Worm (Caenorhabditis elegans) whole organism, L4 larva: ENCODE measurements around the gene sre-53.

ENCODE experiments used
- D1046.2 ChIP-seq: fragments of 200-800 bp; sonication (Bioruptor generic); IDR thresholded peaks from 2 replicates; pipeline ENCODE4 v1.3.6; 2022; ENCODE audit warnings: missing genetic modification characterization, missing compliant biosample characterization
- F26F4.8 ChIP-seq: fragments of 200-800 bp; sonication (Bioruptor generic); conservative IDR thresholded peaks from 2 replicates; pipeline ENCODE4 v1.3.6; 2022; ENCODE audit warnings: missing genetic modification characterization, missing compliant biosample characterization
- R02D3.7 ChIP-seq: fragments of 150-350 bp; sonication (generic microtip); optimal IDR thresholded peaks from 3 replicates; lab custom pipeline; 2014; ENCODE audit warnings: missing biosample characterization, missing genetic modification characterization
- T20F7.1 ChIP-seq: fragments of 200-800 bp; sonication (Bioruptor generic); optimal IDR thresholded peaks from 2 replicates; lab custom pipeline; 2018; ENCODE audit warnings: mild to moderate bottlenecking, missing genetic modification characterization, missing compliant biosample characterization
- Y105C5A.15 ChIP-seq: fragments of 200-800 bp; sonication (Bioruptor generic); IDR thresholded peaks from 2 replicates; pipeline ENCODE4 v1.3.6; 2022; ENCODE audit warnings: missing genetic modification characterization, missing compliant biosample characterization
- Y75B8A.6 ChIP-seq: fragments of 200-800 bp; sonication (Bioruptor generic); IDR thresholded peaks from 2 replicates; pipeline ENCODE4 v1.3.6; 2022; ENCODE audit warnings: missing genetic modification reagents, missing genetic modification characterization, missing compliant biosample characterization
- ZK337.2 ChIP-seq: fragments of 200-800 bp; sonication (Bioruptor generic); IDR thresholded peaks from 2 replicates; pipeline ENCODE4 v1.3.6; 2022; ENCODE audit warnings: missing genetic modification reagents, missing genetic modification characterization, missing compliant biosample characterization
- arid-1 ChIP-seq: fragments of 200-800 bp; sonication (Bioruptor generic); conservative IDR thresholded peaks from 2 replicates; pipeline ENCODE4 v1.3.6; 2022; ENCODE audit warnings: missing genetic modification reagents, missing genetic modification characterization, missing compliant biosample characterization
- attf-4 ChIP-seq: sonication (generic microtip); optimal IDR thresholded peaks from 3 replicates; lab custom pipeline; 2017; ENCODE audit warnings: missing biosample characterization, missing genetic modification characterization
- ceh-28 ChIP-seq: fragments of 150-350 bp; optimal IDR thresholded peaks from 2 replicates; lab custom pipeline; 2014; ENCODE audit warnings: missing biosample characterization, missing genetic modification reagents, missing genetic modification characterization
- ceh-32 ChIP-seq: sonication (generic microtip); optimal IDR thresholded peaks from 2 replicates; lab custom pipeline; 2016; ENCODE audit warnings: mild to moderate bottlenecking, missing genetic modification characterization, missing compliant biosample characterization; ENCODE audit not compliant: poor library complexity
- ceh-44 ChIP-seq: fragments of 200-800 bp; sonication (Bioruptor generic); IDR thresholded peaks from 2 replicates; pipeline ENCODE4 v1.3.6; 2022; ENCODE audit warnings: missing genetic modification reagents, missing genetic modification characterization, missing compliant biosample characterization
- cey-2 ChIP-seq: sonication (generic microtip); optimal IDR thresholded peaks from 3 replicates; lab custom pipeline; 2017; ENCODE audit warnings: missing genetic modification characterization, mild to moderate bottlenecking, missing compliant biosample characterization, antibody characterized with exemption, borderline replicate concordance; ENCODE audit not compliant: insufficient read depth
- daf-12 ChIP-seq: fragments of 150-350 bp; optimal IDR thresholded peaks from 2 replicates; lab custom pipeline; 2014; ENCODE audit warnings: missing biosample characterization, missing genetic modification reagents, missing genetic modification characterization
- daf-16 ChIP-seq, 3 experiments: sonication (generic microtip); optimal IDR thresholded peaks; 2 replicates each; lab custom pipeline; 2016 to 2017; ENCODE audit warnings: missing genetic modification characterization in 3 of 3, missing genetic modification reagents in 3 of 3, mild to moderate bottlenecking in 2 of 3, missing compliant biosample characterization in 2 of 3, missing biosample characterization in 1 of 3, moderate library complexity in 1 of 3
- daf-8 ChIP-seq: fragments of 200-800 bp; sonication (Bioruptor generic); IDR thresholded peaks from 2 replicates; pipeline ENCODE4 v1.3.6; 2022; ENCODE audit warnings: missing genetic modification characterization, missing compliant biosample characterization
- dmd-8 ChIP-seq: fragments of 200-800 bp; sonication (Bioruptor generic); IDR thresholded peaks from 2 replicates; pipeline ENCODE4 v1.3.6; 2022; ENCODE audit warnings: missing genetic modification characterization, missing compliant biosample characterization
- duxl-1 ChIP-seq: sonication (generic microtip); optimal IDR thresholded peaks from 2 replicates; lab custom pipeline; 2016; ENCODE audit warnings: mild to moderate bottlenecking, missing genetic modification characterization, moderate library complexity, missing compliant biosample characterization; ENCODE audit not compliant: poor library complexity
- dve-1 ChIP-seq: sonication (generic microtip); optimal IDR thresholded peaks from 2 replicates; lab custom pipeline; 2017; ENCODE audit warnings: antibody characterized with exemption, mild to moderate bottlenecking, missing genetic modification characterization, missing compliant biosample characterization; ENCODE audit not compliant: insufficient read depth
- egl-27 ChIP-seq: sonication (generic microtip); optimal IDR thresholded peaks from 3 replicates; lab custom pipeline; 2017; ENCODE audit warnings: missing biosample characterization, missing genetic modification reagents, missing genetic modification characterization
- egl-43 ChIP-seq: fragments of 200-800 bp; sonication (Bioruptor generic); IDR thresholded peaks from 2 replicates; pipeline ENCODE4 v1.3.6; 2022; ENCODE audit warnings: missing genetic modification reagents, missing genetic modification characterization, missing compliant biosample characterization
- fkh-10 ChIP-seq: fragments of 150-350 bp; optimal IDR thresholded peaks from 2 replicates; lab custom pipeline; 2014; ENCODE audit warnings: missing biosample characterization, missing genetic modification reagents, missing genetic modification characterization
- hif-1 ChIP-seq, 2 experiments: sonication (generic microtip); optimal IDR thresholded peaks; 2 replicates each; lab custom pipeline; 2016 to 2017; ENCODE audit warnings: missing compliant biosample characterization in 2 of 2, missing genetic modification characterization in 2 of 2, missing genetic modification reagents in 2 of 2, missing genotype in 2 of 2, mild to moderate bottlenecking in 1 of 2
- hlh-30 ChIP-seq: sonication (generic microtip); optimal IDR thresholded peaks from 2 replicates; lab custom pipeline; 2017; ENCODE audit warnings: antibody characterized with exemption, mild to moderate bottlenecking, missing genetic modification characterization, missing compliant biosample characterization; ENCODE audit not compliant: insufficient read depth
- jun-1 ChIP-seq: fragments of 150-350 bp; optimal IDR thresholded peaks from 2 replicates; lab custom pipeline; 2014; ENCODE audit warnings: missing biosample characterization, missing genetic modification reagents, missing genetic modification characterization
- lin-1 ChIP-seq: fragments of 200-800 bp; sonication (Bioruptor generic); IDR thresholded peaks from 2 replicates; pipeline ENCODE4 v1.3.6; 2022; ENCODE audit warnings: missing genetic modification reagents, missing genetic modification characterization, missing compliant biosample characterization
- lin-15B ChIP-seq: fragments of 150-350 bp; sonication (generic microtip); optimal IDR thresholded peaks from 3 replicates; lab custom pipeline; 2014; ENCODE audit warnings: missing biosample characterization, missing genetic modification characterization
- madf-5 ChIP-seq, 2 experiments: fragments of 200-800 bp; sonication (Bioruptor generic); IDR thresholded peaks; 2 replicates each; pipeline ENCODE4 v1.3.6; 2022; ENCODE audit warnings: missing compliant biosample characterization in 2 of 2, missing genetic modification characterization in 2 of 2
- mep-1 ChIP-seq: fragments of 150-350 bp; sonication (generic microtip); optimal IDR thresholded peaks from 3 replicates; lab custom pipeline; 2014; ENCODE audit warnings: missing biosample characterization, missing genetic modification characterization
- mxl-3 ChIP-seq: fragments of 200-800 bp; sonication (Bioruptor generic); optimal IDR thresholded peaks from 2 replicates; lab custom pipeline; 2018; ENCODE audit warnings: mild to moderate bottlenecking, missing genetic modification characterization, missing compliant biosample characterization
- nhr-10 ChIP-seq: fragments of 150-350 bp; optimal IDR thresholded peaks from 2 replicates; lab custom pipeline; 2014; ENCODE audit warnings: missing biosample characterization, missing genetic modification characterization
- nhr-102 ChIP-seq: sonication (generic microtip); optimal IDR thresholded peaks from 2 replicates; lab custom pipeline; 2016; ENCODE audit warnings: mild to moderate bottlenecking, missing genetic modification characterization, moderate library complexity, missing compliant biosample characterization
- nhr-11 ChIP-seq: fragments of 150-350 bp; optimal IDR thresholded peaks from 2 replicates; lab custom pipeline; 2014; ENCODE audit warnings: missing biosample characterization, missing genetic modification characterization
- nhr-111 ChIP-seq: fragments of 200-800 bp; sonication (Bioruptor generic); optimal IDR thresholded peaks from 2 replicates; lab custom pipeline; 2018; ENCODE audit warnings: mild to moderate bottlenecking, missing genetic modification characterization, missing compliant biosample characterization
- nhr-25 ChIP-seq: sonication (generic microtip); optimal IDR thresholded peaks from 2 replicates; lab custom pipeline; 2017; ENCODE audit warnings: missing genetic modification characterization, mild to moderate bottlenecking, missing compliant biosample characterization, antibody characterized with exemption, moderate library complexity, borderline replicate concordance; ENCODE audit not compliant: insufficient read depth
- nhr-41 ChIP-seq: fragments of 200-800 bp; sonication (Bioruptor generic); IDR thresholded peaks from 2 replicates; pipeline ENCODE4 v1.3.6; 2022; ENCODE audit warnings: missing genetic modification reagents, missing genetic modification characterization, missing compliant biosample characterization
- nhr-42 ChIP-seq: fragments of 200-800 bp; sonication (Bioruptor generic); IDR thresholded peaks from 2 replicates; pipeline ENCODE4 v1.3.6; 2022; ENCODE audit warnings: missing genetic modification characterization, missing compliant biosample characterization
- nhr-6 ChIP-seq: fragments of 150-350 bp; optimal IDR thresholded peaks from 2 replicates; lab custom pipeline; 2014; ENCODE audit warnings: missing biosample characterization, missing genetic modification characterization
- nhr-76 ChIP-seq: fragments of 150-350 bp; optimal IDR thresholded peaks from 2 replicates; lab custom pipeline; 2014; ENCODE audit warnings: missing biosample characterization, missing genetic modification characterization
- php-3 ChIP-seq: fragments of 200-800 bp; sonication (Bioruptor generic); IDR thresholded peaks from 2 replicates; pipeline ENCODE4 v1.3.6; 2022; ENCODE audit warnings: missing genetic modification reagents, missing genetic modification characterization, missing compliant biosample characterization
- rbr-2 ChIP-seq: sonication (generic microtip); optimal IDR thresholded peaks from 2 replicates; lab custom pipeline; 2016; ENCODE audit warnings: missing genotype, missing genetic modification characterization, missing compliant biosample characterization
- saeg-2 ChIP-seq: fragments of 200-800 bp; sonication (Bioruptor generic); IDR thresholded peaks from 2 replicates; pipeline ENCODE4 v1.3.6; 2022; ENCODE audit warnings: missing genetic modification reagents, missing genetic modification characterization, missing compliant biosample characterization
- sdz-12 ChIP-seq: fragments of 200-800 bp; sonication (Bioruptor generic); optimal IDR thresholded peaks from 2 replicates; lab custom pipeline; 2018; ENCODE audit warnings: mild to moderate bottlenecking, missing genetic modification characterization, missing compliant biosample characterization
- snpc-1.2 ChIP-seq: fragments of 200-800 bp; sonication (Bioruptor generic); IDR thresholded peaks from 2 replicates; pipeline ENCODE4 v1.3.6; 2022; ENCODE audit warnings: missing genetic modification reagents, missing genetic modification characterization, missing compliant biosample characterization
- spr-1 ChIP-seq: sonication (generic microtip); optimal IDR thresholded peaks from 2 replicates; lab custom pipeline; 2016; ENCODE audit warnings: mild to moderate bottlenecking, missing genetic modification characterization, missing compliant biosample characterization
- zag-1 ChIP-seq: fragments of 150-350 bp; optimal IDR thresholded peaks from 2 replicates; lab custom pipeline; 2014; ENCODE audit warnings: missing biosample characterization, missing genetic modification characterization
- zfp-2 ChIP-seq: sonication (generic microtip); optimal IDR thresholded peaks from 2 replicates; lab custom pipeline; 2016; ENCODE audit warnings: mild to moderate bottlenecking, missing genetic modification characterization, missing compliant biosample characterization
- zfp-3 ChIP-seq: fragments of 200-800 bp; sonication (Bioruptor generic); conservative IDR thresholded peaks from 2 replicates; pipeline ENCODE4 v1.3.6; 2022; ENCODE audit warnings: missing genetic modification reagents, missing genetic modification characterization, missing compliant biosample characterization
- zip-11 ChIP-seq: fragments of 200-800 bp; sonication (Bioruptor generic); IDR thresholded peaks from 2 replicates; pipeline ENCODE4 v1.3.6; 2022; ENCODE audit warnings: missing genetic modification characterization, missing compliant biosample characterization
- zip-2 ChIP-seq: fragments of 150-350 bp; optimal IDR thresholded peaks from 2 replicates; lab custom pipeline; 2014; ENCODE audit warnings: missing biosample characterization, missing genetic modification characterization
- ztf-11 ChIP-seq: fragments of 150-350 bp; optimal IDR thresholded peaks from 2 replicates; lab custom pipeline; 2014; ENCODE audit warnings: missing biosample characterization, missing genetic modification characterization

The sre-53 gene

DNA sequence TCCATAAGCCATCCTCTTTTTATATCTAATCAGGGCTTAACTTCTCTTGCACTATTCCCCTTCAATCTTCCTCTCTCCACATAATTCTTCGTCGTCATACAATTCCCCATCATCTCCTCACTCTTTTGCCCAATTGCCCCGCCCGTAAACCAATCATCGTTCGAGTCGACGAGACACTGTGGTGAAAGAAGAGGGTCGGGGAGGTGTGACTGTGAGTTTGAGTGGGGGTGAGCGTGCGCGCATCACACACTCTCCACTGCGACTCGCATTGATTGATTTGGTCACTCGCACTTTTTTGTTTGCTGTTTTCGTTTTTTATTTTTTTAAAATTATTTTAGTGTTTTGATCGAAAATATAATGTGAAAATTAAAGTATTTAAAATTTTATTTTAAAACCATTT, 15.9 kb upstream of the sre-53 start (continued):
- TF ChIP-seq daf-8 (GFP tag; lab: Robert Waterston, UW) = no peak
- TF ChIP-seq T20F7.1 (GFP tag; lab: Kevin White, UChicago) = no peak
- TF ChIP-seq egl-43 (GFP tag; lab: Robert Waterston, UW) = no peak
- no peak for TF ChIP-seq arid-1
- no peak for TF ChIP-seq ceh-44 (GFP tag; lab: Robert Waterston, UW)
- TF ChIP-seq attf-4 (tag; lab: Kevin White, UChicago) = no peak
- TF ChIP-seq Y75B8A.6 (GFP tag; lab: Robert Waterston, UW) = no peak
- TF ChIP-seq lin-1 (GFP tag; lab: Robert Waterston, UW) = no peak
- no peak for TF ChIP-seq ztf-11 (tag; lab: Kevin White, UChicago)
- TF ChIP-seq nhr-102 (tag; lab: Kevin White, UChicago) = no peak
- no peak for TF ChIP-seq zag-1
- TF ChIP-seq nhr-25 = peak; percentile 27
- TF ChIP-seq php-3 (GFP tag; lab: Robert Waterston, UW) = no peak
- TF ChIP-seq snpc-1.2 (GFP tag; lab: Robert Waterston, UW) = no peak
- peak; percentile 78 for TF ChIP-seq mep-1 (tag; lab: Kevin White, UChicago)
- TF ChIP-seq ZK337.2 (GFP tag; lab: Robert Waterston, UW) = no peak
- TF ChIP-seq daf-12 (tag; lab: Kevin White, UChicago) = no peak
- no peak for TF ChIP-seq saeg-2 (GFP tag; lab: Robert Waterston, UW)
- TF ChIP-seq nhr-11 (tag; lab: Kevin White, UChicago) = no peak
- TF ChIP-seq dmd-8 = no peak
- TF ChIP-seq lin-15B (tag; lab: Kevin White, UChicago) = no peak
- no peak for TF ChIP-seq egl-27
- no peak for TF ChIP-seq ceh-32 (tag; lab: Kevin White, UChicago)
- no peak for TF ChIP-seq zfp-3 (GFP tag; lab: Robert Waterston, UW)
- TF ChIP-seq nhr-76 (tag; lab: Kevin White, UChicago) = no peak
- peak; percentile 46 for TF ChIP-seq ceh-28 (tag; lab: Kevin White, UChicago)
- no peak for TF ChIP-seq Y105C5A.15 (GFP tag; lab: Robert Waterston, UW)
- peak in 1 of 2 experiments; percentile 59 for TF ChIP-seq hif-1 (tag; optimal IDR thresholded peaks at IDR 0.05; lab: Kevin White, UChicago)
- no peak for TF ChIP-seq nhr-10 (tag; lab: Kevin White, UChicago)
- no peak for TF ChIP-seq spr-1 (tag; lab: Kevin White, UChicago)
- no peak for TF ChIP-seq fkh-10 (GFP tag; lab: Kevin White, UChicago)
- no peak for TF ChIP-seq nhr-111 (GFP tag; lab: Kevin White, UChicago)
- TF ChIP-seq nhr-42 (GFP tag; lab: Robert Waterston, UW) = no peak
- no peak for TF ChIP-seq D1046.2 (GFP tag; lab: Robert Waterston, UW)
- TF ChIP-seq R02D3.7 = no peak
- no peak for TF ChIP-seq zip-11 (GFP tag; lab: Robert Waterston, UW)
- TF ChIP-seq hlh-30 (tag; lab: Kevin White, UChicago) = peak; percentile 95
- no peak for TF ChIP-seq sdz-12
- no peak for TF ChIP-seq zip-2
- no peak for TF ChIP-seq cey-2 (tag; lab: Kevin White, UChicago)
- TF ChIP-seq rbr-2 (tag; lab: Kevin White, UChicago) = peak; percentile 57
- no peak for TF ChIP-seq zfp-2 (tag; lab: Kevin White, UChicago)
- TF ChIP-seq daf-16 (GFP tag; optimal IDR thresholded peaks at IDR 0.05; lab: Kevin White, UChicago) = no peak
- TF ChIP-seq daf-16 (tag; optimal IDR thresholded peaks at IDR 0.05; lab: Kevin White, UChicago) = peak; percentile 53
- TF ChIP-seq nhr-41 (GFP tag; lab: Robert Waterston, UW) = no peak
- TF ChIP-seq duxl-1 = peak; percentile 78
- peak; percentile 43 for TF ChIP-seq nhr-6
- TF ChIP-seq jun-1 (tag; lab: Kevin White, UChicago) = no peak
- TF ChIP-seq madf-5 (GFP tag; IDR thresholded peaks at IDR 0.05; lab: Robert Waterston, UW) = 0 out of 4 replicates have a peak, but pooled peaks of 1 of the 2 experiments have one; percentile 17
- TF ChIP-seq mxl-3 (GFP tag; lab: Kevin White, UChicago) = no peak
- TF ChIP-seq F26F4.8 (GFP tag; lab: Robert Waterston, UW) = no peak
- TF ChIP-seq dve-1 (tag; lab: Kevin White, UChicago) = peak; percentile 71
